Fruit fly (Drosophila melanogaster) whole organism, embryonic: Measurements from ENCODE around the gene CG42749.

Source experiments
- Blimp-1 ChIP-seq: fragments of 200-800 bp; sonication (Bioruptor generic); optimal IDR thresholded peaks from 3 replicates; lab custom pipeline; 2018; ENCODE audit warnings: missing biosample characterization, missing genetic modification characterization, mild to moderate bottlenecking, moderate library complexity, missing genetic modification reagents
- HLH4C ChIP-seq: fragments of 200-800 bp; sonication (Bioruptor generic); IDR thresholded peaks from 3 replicates; pipeline ENCODE4 v1.3.6; 2022; ENCODE audit warnings: missing biosample characterization, missing genetic modification characterization; ENCODE audit not compliant: partially characterized antibody
- dati ChIP-seq: fragments of 200-800 bp; sonication (Bioruptor generic); IDR thresholded peaks from 2 replicates; pipeline ENCODE4 v1.3.6; 2022; ENCODE audit warnings: missing biosample characterization, missing genetic modification characterization
- gsb ChIP-seq: fragments of 200-800 bp; sonication (Bioruptor generic); IDR thresholded peaks from 2 replicates; pipeline ENCODE4 v1.3.6; 2022; ENCODE audit warnings: missing biosample characterization, missing genetic modification characterization
- maf-S ChIP-seq: fragments of 200-800 bp; sonication (Bioruptor generic); optimal IDR thresholded peaks from 2 replicates; lab custom pipeline; 2016; ENCODE audit warnings: missing biosample characterization, missing genetic modification characterization

The CG42749 gene

DNA sequence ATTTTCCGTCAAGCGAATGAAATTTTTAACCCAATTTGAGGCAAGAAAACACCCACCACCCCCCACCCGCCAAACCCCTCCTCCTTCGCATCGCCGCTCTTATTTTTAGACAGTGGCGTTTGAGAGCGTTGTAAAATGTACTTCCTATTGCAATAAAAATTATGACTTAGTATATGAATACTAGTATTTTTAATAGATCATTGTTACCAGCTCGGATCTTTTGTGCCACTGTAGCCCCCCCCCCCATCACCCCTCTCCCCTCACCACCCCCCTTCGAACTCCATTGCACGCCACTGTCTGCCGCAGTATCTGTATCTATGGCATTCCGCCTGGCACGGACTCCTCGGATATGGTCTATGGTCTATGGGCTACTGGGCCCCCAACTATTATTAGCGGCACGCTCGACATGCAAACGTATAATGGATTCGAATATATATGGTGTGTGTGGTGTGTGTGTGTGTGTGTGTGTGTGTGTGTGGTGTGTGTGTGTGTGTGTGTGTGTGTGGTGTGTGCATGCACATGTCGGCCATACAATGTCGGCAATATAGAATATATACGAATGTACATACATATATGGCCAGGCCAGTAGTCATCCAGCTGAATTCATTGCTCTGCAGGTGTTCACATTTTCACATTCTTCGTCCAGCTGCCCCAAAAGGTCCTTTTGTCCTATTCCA is 54.2 kb downstream of the CG42749 start (continued):
- peak; percentile 48 for TF ChIP-seq Blimp-1 (GFP tag; lab: Kevin White, UChicago)
- no peak for TF ChIP-seq dati (GFP tag; lab: Robert Waterston, UW)
- TF ChIP-seq gsb (GFP tag; lab: Robert Waterston, UW), result no peak
- no peak for TF ChIP-seq HLH4C (GFP tag; lab: Robert Waterston, UW)
- TF ChIP-seq maf-S (GFP tag; lab: Kevin White, UChicago), result no peak
